Worm (Caenorhabditis elegans) whole organism, young adult: ENCODE data around the gene F46C5.6.

Experiments used
- lin-54 ChIP-seq: fragments of 200-800 bp; sonication (Bioruptor generic); optimal IDR thresholded peaks from 2 replicates; lab custom pipeline; 2018; ENCODE audit warnings: mild to moderate bottlenecking, missing genetic modification characterization, missing compliant biosample characterization
- tbp1 ChIP-seq: fragments of 200-800 bp; sonication (Bioruptor generic); optimal IDR thresholded peaks from 2 replicates; lab custom pipeline; 2018; ENCODE audit warnings: mild to moderate bottlenecking, missing genetic modification characterization, missing compliant biosample characterization
- ztf-22 ChIP-seq: fragments of 200-800 bp; sonication (Bioruptor generic); optimal IDR thresholded peaks from 2 replicates; lab custom pipeline; 2018; ENCODE audit warnings: mild to moderate bottlenecking, missing genetic modification characterization, moderate library complexity, missing compliant biosample characterization

DNA sequence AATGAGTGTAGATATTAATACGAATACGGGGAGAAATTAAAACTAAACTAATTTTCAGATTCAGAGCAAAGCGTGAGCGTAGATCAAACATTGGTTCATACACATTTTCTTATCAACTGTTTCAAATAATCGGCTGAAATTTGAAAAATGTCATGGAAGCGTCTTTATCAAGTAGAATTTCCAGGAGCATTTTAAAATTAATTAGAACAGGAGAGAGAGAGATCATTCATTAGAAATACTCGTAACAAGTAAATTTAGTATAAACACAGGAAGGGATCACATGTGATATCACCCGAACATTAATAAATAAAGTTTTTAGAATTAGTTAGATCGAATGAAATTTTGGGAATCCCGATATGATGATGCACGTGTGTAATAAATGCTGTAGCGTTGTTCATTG, 37.4 kb downstream of the F46C5.6 start, which contains the start of gene pho-13:
- no peak for TF ChIP-seq lin-54 (GFP tag; lab: Kevin White, UChicago)
- TF ChIP-seq tbp1 (GFP tag; lab: Kevin White, UChicago): no peak
- no peak for TF ChIP-seq ztf-22 (GFP tag; lab: Kevin White, UChicago)
